Worm (Caenorhabditis elegans) whole organism, early embryonic: ENCODE results near the gene atg-2.

Experiments
- B0310.2 ChIP-seq: sonication (generic microtip); optimal IDR thresholded peaks from 2 replicates; lab custom pipeline; 2016; ENCODE audit warnings: mild to moderate bottlenecking, missing genetic modification characterization, missing compliant biosample characterization
- F13C5.2 ChIP-seq: sonication (generic microtip); optimal IDR thresholded peaks from 2 replicates; lab custom pipeline; 2017; ENCODE audit warnings: mild to moderate bottlenecking, missing genetic modification characterization, inconsistent platforms, missing compliant biosample characterization
- aly-1 ChIP-seq: sonication (generic microtip); optimal IDR thresholded peaks from 2 replicates; lab custom pipeline; 2016; ENCODE audit warnings: missing genetic modification characterization, missing compliant biosample characterization
- ama-1 ChIP-seq: fragments of 150-350 bp; optimal IDR thresholded peaks from 2 replicates; lab custom pipeline; 2014
- ceh-13 ChIP-seq: fragments of 200-800 bp; sonication (Bioruptor generic); optimal IDR thresholded peaks from 2 replicates; lab custom pipeline; 2018; ENCODE audit warnings: mild to moderate bottlenecking, missing genetic modification characterization, missing compliant biosample characterization
- ceh-36 ChIP-seq: sonication (generic microtip); optimal IDR thresholded peaks from 2 replicates; lab custom pipeline; 2016; ENCODE audit warnings: missing genetic modification characterization, inconsistent platforms, missing compliant biosample characterization
- ets-7 ChIP-seq: sonication (generic microtip); optimal IDR thresholded peaks from 2 replicates; lab custom pipeline; 2016; ENCODE audit warnings: missing genotype, missing genetic modification characterization, missing compliant biosample characterization
- flt-1 ChIP-seq: fragments of 200-800 bp; sonication (Bioruptor generic); IDR thresholded peaks from 2 replicates; pipeline ENCODE4 v1.3.6; 2022; ENCODE audit warnings: missing genetic modification characterization, missing compliant biosample characterization
- hmbx-1 ChIP-seq: sonication (generic microtip); optimal IDR thresholded peaks from 2 replicates; lab custom pipeline; 2016; ENCODE audit warnings: mild to moderate bottlenecking, missing genetic modification characterization, missing compliant biosample characterization
- hmg-4 ChIP-seq: fragments of 200-800 bp; sonication (Bioruptor generic); optimal IDR thresholded peaks from 2 replicates; lab custom pipeline; 2018; ENCODE audit warnings: mild to moderate bottlenecking, missing genetic modification characterization, missing compliant biosample characterization
- hnd-1 ChIP-seq: sonication (generic microtip); optimal IDR thresholded peaks from 2 replicates; lab custom pipeline; 2016; ENCODE audit warnings: missing genetic modification characterization, missing compliant biosample characterization
- pes-1 ChIP-seq: fragments of 200-800 bp; sonication (Bioruptor generic); IDR thresholded peaks from 2 replicates; pipeline ENCODE4 v1.3.6; 2022; ENCODE audit warnings: missing genetic modification reagents, missing genetic modification characterization, missing compliant biosample characterization
- scrt-1 ChIP-seq: fragments of 200-800 bp; sonication (Bioruptor generic); IDR thresholded peaks from 2 replicates; pipeline ENCODE4 v1.3.6; 2022; ENCODE audit warnings: missing genetic modification characterization, missing compliant biosample characterization
- sea-1 ChIP-seq: fragments of 200-800 bp; sonication (Bioruptor generic); conservative IDR thresholded peaks from 2 replicates; pipeline ENCODE4 v1.3.6; 2022; ENCODE audit warnings: missing genetic modification characterization, missing compliant biosample characterization
- tbx-11 ChIP-seq: fragments of 200-800 bp; sonication (Bioruptor generic); IDR thresholded peaks from 2 replicates; pipeline ENCODE4 v1.3.6; 2022; ENCODE audit warnings: missing genetic modification characterization, missing compliant biosample characterization
- tbx-37 ChIP-seq: fragments of 200-800 bp; sonication (Bioruptor generic); conservative IDR thresholded peaks from 2 replicates; pipeline ENCODE4 v1.3.6; 2022; ENCODE audit warnings: missing genetic modification reagents, missing genetic modification characterization, missing compliant biosample characterization
- tra-4 ChIP-seq: sonication (generic microtip); optimal IDR thresholded peaks from 2 replicates; lab custom pipeline; 2017; ENCODE audit warnings: missing genetic modification characterization, missing compliant biosample characterization

The atg-2 gene

DNA sequence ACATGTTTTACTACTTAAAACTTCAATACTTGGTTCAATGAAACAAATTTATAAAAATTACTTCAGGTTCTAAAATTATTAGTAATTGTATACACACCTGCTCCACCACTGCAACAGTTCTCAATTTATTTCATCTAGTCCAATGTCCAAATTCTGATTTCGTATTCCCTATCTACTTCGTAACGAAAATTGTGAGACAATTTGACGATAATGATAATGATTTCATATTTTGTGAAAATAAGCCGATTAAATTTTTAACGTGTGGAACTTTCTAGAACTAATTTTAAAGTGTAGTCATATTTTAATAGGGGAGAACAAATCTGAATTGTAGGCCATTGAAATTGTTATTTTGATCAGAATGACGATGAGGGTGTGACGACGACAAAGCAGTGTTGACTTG, 16.1 kb upstream of the atg-2 start:
- TF ChIP-seq ama-1 (lab: Kevin White, UChicago) (no peak), sea-1 (no peak)

DNA sequence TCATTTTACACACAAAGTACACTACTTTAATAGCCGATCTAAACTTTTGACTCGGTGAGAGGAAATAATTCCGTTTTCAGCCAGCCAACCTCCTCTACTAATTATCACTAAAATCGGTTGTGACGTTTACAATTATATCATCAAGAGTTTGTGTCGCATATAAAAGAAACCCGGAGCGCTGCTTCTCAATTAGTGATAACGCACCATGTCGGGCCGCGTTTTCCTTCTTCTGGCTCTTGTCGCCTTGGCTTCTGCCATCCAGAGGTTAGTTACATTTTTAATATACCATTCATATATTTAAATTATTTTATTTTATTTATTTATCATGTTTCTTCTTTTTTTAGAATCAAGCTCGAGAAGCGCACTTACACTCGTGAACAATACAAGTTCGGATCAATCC, 15.6 kb upstream of the atg-2 start, which contains the start of gene asp-3:
asp-3 (plus strand) TSS at position 79 of the 400 bp plus-strand sequence.
- no peak for TF ChIP-seq hnd-1 (tag; lab: Kevin White, UChicago)

DNA sequence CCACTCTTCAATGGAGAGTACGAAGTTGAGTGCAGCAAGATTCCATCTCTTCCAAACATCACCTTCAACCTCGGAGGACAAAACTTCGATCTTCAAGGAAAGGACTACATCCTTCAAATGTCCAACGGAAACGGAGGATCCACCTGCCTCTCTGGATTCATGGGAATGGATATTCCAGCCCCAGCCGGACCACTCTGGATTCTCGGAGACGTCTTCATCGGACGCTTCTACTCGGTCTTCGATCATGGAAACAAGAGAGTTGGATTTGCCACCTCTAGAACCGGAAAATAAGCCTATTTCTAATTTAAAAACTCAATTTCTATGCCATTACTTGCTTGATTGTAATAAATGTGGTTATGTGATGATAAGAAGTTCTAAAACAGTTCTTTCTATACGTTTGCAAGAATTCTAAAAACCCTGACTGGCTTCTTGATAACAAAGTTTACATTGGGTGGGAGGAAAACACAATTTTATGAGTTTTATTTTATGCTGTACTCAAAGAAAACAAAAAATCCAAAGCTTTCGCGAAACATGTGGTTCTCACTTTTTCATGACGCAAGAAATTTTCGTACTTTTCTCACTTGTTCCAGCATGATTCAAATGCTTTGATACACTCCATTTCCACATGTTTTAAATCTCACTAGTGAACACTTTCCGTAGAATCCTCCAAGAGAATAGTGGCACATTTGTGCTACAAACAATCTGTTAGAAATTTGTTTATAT, 14.1 kb upstream of the atg-2 start:
- TF ChIP-seq flt-1 (GFP tag; lab: Robert Waterston, UW), result no peak
- TF ChIP-seq B0310.2 (tag; lab: Kevin White, UChicago), result no peak
- TF ChIP-seq scrt-1 (GFP tag; lab: Robert Waterston, UW), result no peak
- no peak for TF ChIP-seq ceh-13 (GFP tag; lab: Kevin White, UChicago)
- TF ChIP-seq ama-1 (lab: Kevin White, UChicago), result no peak
- no peak for TF ChIP-seq pes-1 (GFP tag; lab: Robert Waterston, UW)
- TF ChIP-seq hmg-4 (GFP tag; lab: Kevin White, UChicago), result no peak
- TF ChIP-seq hnd-1 (tag; lab: Kevin White, UChicago), result no peak
- no peak for TF ChIP-seq F13C5.2 (tag; lab: Kevin White, UChicago)
- TF ChIP-seq sea-1, result no peak
- TF ChIP-seq aly-1 (tag; lab: Kevin White, UChicago), result no peak
- no peak for TF ChIP-seq tra-4 (tag; lab: Kevin White, UChicago)

DNA sequence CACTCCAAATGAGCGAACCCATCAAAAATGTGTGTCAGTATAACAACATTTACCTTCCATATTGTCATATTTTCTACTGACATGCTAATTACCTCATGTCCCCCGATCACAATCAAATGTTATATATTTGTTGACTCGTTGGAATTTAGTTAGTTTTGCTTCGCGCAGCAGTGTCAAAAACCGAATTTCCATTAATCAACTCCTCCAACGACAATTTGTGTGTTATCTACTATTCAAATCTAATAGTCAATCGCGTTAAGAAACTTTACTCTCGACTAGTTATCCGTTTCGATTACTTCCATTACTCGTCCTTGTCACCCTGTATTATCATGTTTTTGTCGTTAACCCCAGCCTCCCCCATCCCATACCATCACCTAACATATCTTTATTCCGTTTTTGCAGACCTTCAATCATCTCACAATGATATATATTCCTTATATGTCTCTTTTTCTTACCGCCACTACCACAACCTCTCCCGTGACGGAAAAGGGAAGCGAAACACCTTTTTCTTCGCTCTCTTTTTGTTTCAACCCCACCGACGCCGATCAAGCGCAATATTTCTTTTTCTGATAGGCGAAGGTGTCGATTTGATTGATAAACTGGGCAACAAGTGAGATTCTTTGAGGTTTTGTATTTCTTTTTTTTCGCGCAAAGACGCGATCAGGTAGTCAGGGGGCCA, 10.6 kb upstream of the atg-2 start:
- TF ChIP-seq B0310.2 (tag; lab: Kevin White, UChicago) (no peak), pes-1 (GFP tag; lab: Robert Waterston, UW) (no peak), ets-7 (tag; lab: Kevin White, UChicago) (no peak), tra-4 (tag; lab: Kevin White, UChicago) (no peak), flt-1 (GFP tag; lab: Robert Waterston, UW) (no peak), ceh-36 (tag; lab: Kevin White, UChicago) (no peak), tbx-11 (no peak), sea-1 (no peak), hmg-4 (GFP tag; lab: Kevin White, UChicago) (no peak), hmbx-1 (tag; lab: Kevin White, UChicago) (no peak), F13C5.2 (tag; lab: Kevin White, UChicago) (no peak), scrt-1 (GFP tag; lab: Robert Waterston, UW) (no peak), ceh-13 (GFP tag; lab: Kevin White, UChicago) (no peak), tbx-37 (GFP tag; lab: Robert Waterston, UW) (no peak)

DNA sequence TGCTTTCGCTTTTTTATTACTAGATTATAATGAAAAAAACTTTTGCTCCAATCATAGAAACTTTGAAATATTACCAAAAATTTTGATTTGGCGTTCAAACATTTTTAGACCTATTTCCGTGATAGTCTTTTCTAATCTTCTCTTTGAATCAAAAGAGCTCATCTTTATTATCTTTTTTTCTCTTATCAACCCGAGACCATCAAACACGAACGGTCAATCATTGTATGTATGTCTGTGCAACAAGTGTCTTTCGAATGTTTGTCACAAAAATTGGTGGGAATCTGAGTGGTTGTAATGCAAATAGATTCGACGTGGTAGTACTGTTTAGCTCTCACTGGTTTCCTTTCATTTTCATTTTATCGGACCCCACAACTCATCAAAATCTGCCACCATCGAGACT, 6.8 kb upstream of the atg-2 start, which contains the start of gene M03A8.3:
M03A8.3 (plus strand) TSS at position 278 of the 400 bp plus-strand sequence.
- TF ChIP-seq flt-1 (GFP tag; lab: Robert Waterston, UW), result no peak
- TF ChIP-seq sea-1, result no peak
- no peak for TF ChIP-seq hmbx-1 (tag; lab: Kevin White, UChicago)
- no peak for TF ChIP-seq ama-1 (lab: Kevin White, UChicago)

DNA sequence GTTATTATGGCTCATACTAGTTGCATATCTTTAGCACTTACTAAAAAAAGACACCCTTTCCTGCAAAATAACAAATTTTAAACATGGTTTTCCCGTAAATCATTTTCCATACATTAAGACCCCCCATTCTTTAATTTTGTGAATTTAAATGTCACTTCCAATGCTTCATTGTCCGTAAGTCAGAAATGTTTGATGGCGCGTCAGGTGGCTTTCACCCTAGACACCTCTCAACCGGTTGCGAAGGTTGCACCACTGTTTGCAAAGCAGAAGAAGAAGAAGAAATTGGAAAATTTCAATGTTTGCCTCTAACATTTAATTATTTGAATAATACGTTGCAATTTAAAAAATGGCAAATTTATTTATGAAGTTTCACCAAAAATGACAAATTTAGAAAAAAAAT, 5.0 kb upstream of the atg-2 start:
- TF ChIP-seq pes-1 (GFP tag; lab: Robert Waterston, UW) (no peak), B0310.2 (tag; lab: Kevin White, UChicago) (no peak), ets-7 (tag; lab: Kevin White, UChicago) (no peak), ceh-36 (tag; lab: Kevin White, UChicago) (no peak), flt-1 (GFP tag; lab: Robert Waterston, UW) (no peak)

DNA sequence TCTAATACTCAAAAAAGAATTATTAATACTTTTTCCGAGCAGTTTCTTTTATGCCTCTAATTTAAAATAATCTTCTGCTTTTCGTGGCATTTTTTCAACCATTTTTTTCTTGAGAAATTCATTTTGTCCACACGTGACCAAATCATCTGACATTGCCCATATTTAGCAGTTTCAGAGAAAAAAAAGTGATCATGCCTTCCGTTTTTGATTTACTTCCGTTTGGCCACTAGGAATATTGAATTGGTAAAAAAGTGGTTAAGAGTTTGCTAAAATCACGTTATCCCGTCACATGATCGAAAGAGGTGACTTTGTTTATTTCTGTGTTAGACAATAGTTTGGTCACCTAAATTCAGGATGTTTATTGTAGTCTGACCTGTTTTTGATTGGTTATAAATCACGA, 2.2 kb upstream of the atg-2 start:
- TF ChIP-seq tra-4 (tag; lab: Kevin White, UChicago) (no peak), tbx-37 (GFP tag; lab: Robert Waterston, UW) (no peak), ceh-36 (tag; lab: Kevin White, UChicago) (no peak), scrt-1 (GFP tag; lab: Robert Waterston, UW) (no peak), ama-1 (lab: Kevin White, UChicago) (no peak), hmg-4 (GFP tag; lab: Kevin White, UChicago) (no peak), B0310.2 (tag; lab: Kevin White, UChicago) (no peak), F13C5.2 (tag; lab: Kevin White, UChicago) (no peak), tbx-11 (no peak), sea-1 (no peak), pes-1 (GFP tag; lab: Robert Waterston, UW) (no peak), flt-1 (GFP tag; lab: Robert Waterston, UW) (no peak), aly-1 (tag; lab: Kevin White, UChicago) (no peak), ceh-13 (GFP tag; lab: Kevin White, UChicago) (no peak), hnd-1 (tag; lab: Kevin White, UChicago) (no peak), ets-7 (tag; lab: Kevin White, UChicago) (no peak), hmbx-1 (tag; lab: Kevin White, UChicago) (no peak)

DNA sequence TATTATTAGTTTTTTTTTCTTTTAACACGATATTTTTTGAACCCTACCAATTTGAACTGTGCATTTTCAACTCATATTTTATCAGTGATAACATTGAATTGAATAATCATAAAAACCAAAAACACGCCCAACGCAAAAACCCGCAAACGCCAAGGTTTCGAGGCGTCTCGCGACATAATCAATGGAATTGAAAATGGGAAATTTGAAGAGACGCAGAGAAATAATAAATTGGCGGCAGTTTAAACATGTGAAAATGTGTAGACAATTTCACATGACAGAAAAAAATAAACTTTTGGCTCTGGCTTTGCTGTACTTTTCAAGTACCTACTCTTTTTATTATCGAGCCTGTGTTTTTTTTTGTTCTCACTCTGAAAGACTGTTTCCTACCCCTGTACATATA, 1.7 kb upstream of the atg-2 start:
- TF ChIP-seq hmbx-1 (tag; lab: Kevin White, UChicago), result no peak
- no peak for TF ChIP-seq scrt-1 (GFP tag; lab: Robert Waterston, UW)
- no peak for TF ChIP-seq ama-1 (lab: Kevin White, UChicago)
- no peak for TF ChIP-seq tra-4 (tag; lab: Kevin White, UChicago)
- no peak for TF ChIP-seq tbx-11
- TF ChIP-seq flt-1 (GFP tag; lab: Robert Waterston, UW), result no peak
- no peak for TF ChIP-seq pes-1 (GFP tag; lab: Robert Waterston, UW)
